Fruit fly (Drosophila melanogaster) whole organism, embryonic: Measurements from ENCODE around the gene Cwc25.

Source experiments
- Atf6 ChIP-seq: fragments of 200-800 bp; sonication (Bioruptor generic); IDR thresholded peaks from 2 replicates; pipeline ENCODE4 v1.3.6; 2022; ENCODE audit warnings: missing biosample characterization, missing genetic modification characterization
- Awh ChIP-seq: fragments of 200-800 bp; sonication (Bioruptor generic); IDR thresholded peaks from 2 replicates; pipeline ENCODE4, ENCODE4 v1.3.6; 2022; ENCODE audit warnings: missing biosample characterization, missing genetic modification characterization
- CG11093 ChIP-seq: fragments of 200-800 bp; sonication (Bioruptor generic); IDR thresholded peaks from 3 replicates; pipeline ENCODE4 v1.3.6; 2022; ENCODE audit warnings: missing biosample characterization, missing genetic modification characterization
- CG11456 ChIP-seq: fragments of 200-800 bp; sonication (Bioruptor generic); IDR thresholded peaks from 3 replicates; pipeline ENCODE4 v1.3.6; 2022; ENCODE audit warnings: missing biosample characterization, missing genetic modification characterization
- CG11504 ChIP-seq: fragments of 200-800 bp; sonication (Bioruptor generic); optimal IDR thresholded peaks from 3 replicates; lab custom pipeline; 2019; ENCODE audit warnings: missing biosample characterization, mild to moderate bottlenecking, missing genetic modification characterization, moderate library complexity
- CG12071 ChIP-seq: fragments of 200-800 bp; sonication (Bioruptor generic); optimal IDR thresholded peaks from 3 replicates; lab custom pipeline; 2018; ENCODE audit warnings: missing biosample characterization, mild to moderate bottlenecking, missing genetic modification characterization
- CG15601 ChIP-seq: fragments of 200-800 bp; sonication (Bioruptor generic); optimal IDR thresholded peaks from 3 replicates; lab custom pipeline; 2019; ENCODE audit warnings: missing biosample characterization, mild to moderate bottlenecking, missing genetic modification characterization, moderate library complexity
- CG1647 ChIP-seq: fragments of 200-800 bp; sonication (Bioruptor generic); optimal IDR thresholded peaks from 3 replicates; lab custom pipeline; 2016; ENCODE audit warnings: missing biosample characterization, missing genetic modification characterization
- CG17568 ChIP-seq: fragments of 200-800 bp; sonication (Bioruptor generic); optimal IDR thresholded peaks from 2 replicates; lab custom pipeline; 2018; ENCODE audit warnings: missing biosample characterization, mild to moderate bottlenecking, missing genetic modification characterization, moderate library complexity
- CG2712 ChIP-seq: fragments of 200-800 bp; optimal IDR thresholded peaks from 3 replicates; lab custom pipeline; 2019; ENCODE audit warnings: missing biosample characterization, mild to moderate bottlenecking, missing genetic modification characterization, moderate library complexity
- CG31388 ChIP-seq: fragments of 200-800 bp; sonication (Bioruptor generic); optimal IDR thresholded peaks from 2 replicates; lab custom pipeline; 2016; ENCODE audit warnings: missing biosample characterization, missing genetic modification characterization
- CG5245 ChIP-seq: fragments of 200-800 bp; sonication (Bioruptor generic); optimal IDR thresholded peaks from 3 replicates; lab custom pipeline; 2016; ENCODE audit warnings: missing biosample characterization, missing genetic modification characterization
- CG7357 ChIP-seq: fragments of 200-800 bp; sonication (Bioruptor generic); IDR thresholded peaks from 3 replicates; pipeline ENCODE4 v1.3.6; 2022; ENCODE audit warnings: missing biosample characterization, missing genetic modification characterization
- CG7963 ChIP-seq: fragments of 200-800 bp; sonication (Bioruptor generic); IDR thresholded peaks from 3 replicates; pipeline ENCODE4 v1.3.6; 2022; ENCODE audit warnings: missing biosample characterization, missing genetic modification characterization; ENCODE audit not compliant: partially characterized antibody
- Dp ChIP-seq: fragments of 200-800 bp; sonication (Bioruptor generic); optimal IDR thresholded peaks from 2 replicates; lab custom pipeline; 2018; ENCODE audit warnings: missing biosample characterization, mild to moderate bottlenecking, missing genetic modification characterization, moderate library complexity
- H15 ChIP-seq: fragments of 200-800 bp; sonication (Bioruptor generic); IDR thresholded peaks from 3 replicates; pipeline ENCODE4 v1.3.6; 2022; ENCODE audit warnings: missing biosample characterization, missing genetic modification characterization
- NC2α ChIP-seq: fragments of 200-800 bp; sonication (Bioruptor generic); optimal IDR thresholded peaks from 2 replicates; lab custom pipeline; 2016; ENCODE audit warnings: missing biosample characterization, missing genetic modification characterization
- NFAT ChIP-seq: fragments of 200-800 bp; sonication (Bioruptor generic); IDR thresholded peaks from 2 replicates; pipeline ENCODE4 v1.3.6; 2022; ENCODE audit warnings: missing biosample characterization, missing genetic modification characterization
- NfI ChIP-seq: fragments of 200-800 bp; sonication (Bioruptor generic); optimal IDR thresholded peaks from 3 replicates; lab custom pipeline; 2018; ENCODE audit warnings: missing biosample characterization, mild to moderate bottlenecking, missing genetic modification characterization, moderate library complexity
- Sox100B ChIP-seq: fragments of 200-800 bp; sonication (Bioruptor generic); optimal IDR thresholded peaks from 3 replicates; lab custom pipeline; 2018; ENCODE audit warnings: missing biosample characterization, mild to moderate bottlenecking, missing genetic modification characterization
- Tbp ChIP-seq: fragments of >200 bp; optimal IDR thresholded peaks from 2 replicates; lab custom pipeline; 2018; ENCODE audit warnings: missing biosample characterization, missing genetic modification characterization
- Xbp1 ChIP-seq: fragments of 200-800 bp; sonication (Bioruptor generic); optimal IDR thresholded peaks from 3 replicates; lab custom pipeline; 2016; ENCODE audit warnings: missing biosample characterization, mild to moderate bottlenecking, missing genetic modification characterization
- ab ChIP-seq: fragments of 200-800 bp; sonication (Bioruptor generic); optimal IDR thresholded peaks from 2 replicates; lab custom pipeline; 2016; ENCODE audit warnings: missing biosample characterization, missing genetic modification characterization
- ac ChIP-seq: fragments of 200-800 bp; sonication (Bioruptor generic); optimal IDR thresholded peaks from 3 replicates; lab custom pipeline; 2017; ENCODE audit warnings: missing biosample characterization, mild to moderate bottlenecking, missing genetic modification characterization
- al ChIP-seq: fragments of 200-800 bp; sonication (Bioruptor generic); IDR thresholded peaks from 2 replicates; pipeline ENCODE4 v1.3.6; 2022; ENCODE audit warnings: missing biosample characterization, missing genetic modification characterization
- ara ChIP-seq: fragments of 200-800 bp; sonication (Bioruptor generic); IDR thresholded peaks from 2 replicates; pipeline ENCODE4 v1.3.6; 2022; ENCODE audit warnings: missing biosample characterization, missing genetic modification characterization
- btn ChIP-seq: fragments of 200-800 bp; sonication (Bioruptor generic); optimal IDR thresholded peaks from 2 replicates; lab custom pipeline; 2016; ENCODE audit warnings: missing biosample characterization, missing genetic modification characterization
- cg ChIP-seq: fragments of 200-800 bp; sonication (Bioruptor generic); optimal IDR thresholded peaks from 3 replicates; lab custom pipeline; 2019; ENCODE audit warnings: missing biosample characterization, mild to moderate bottlenecking, missing genetic modification characterization, moderate library complexity
- croc ChIP-seq: fragments of 200-800 bp; sonication (Bioruptor generic); conservative IDR thresholded peaks from 3 replicates; pipeline ENCODE4 v1.3.6; 2022; ENCODE audit warnings: missing biosample characterization, missing genetic modification characterization
- dm ChIP-seq: fragments of 200-800 bp; sonication (Bioruptor generic); optimal IDR thresholded peaks from 3 replicates; lab custom pipeline; 2016; ENCODE audit warnings: missing biosample characterization, missing genetic modification characterization
- dpn ChIP-seq, 2 experiments: fragments of 200-800 bp; sonication (Bioruptor generic); optimal IDR thresholded peaks; 3 replicates each; lab custom pipeline; 2016; ENCODE audit warnings: missing biosample characterization in 2 of 2, missing genetic modification characterization in 2 of 2
- eyg ChIP-seq: fragments of 200-800 bp; sonication (Bioruptor generic); optimal IDR thresholded peaks from 3 replicates; lab custom pipeline; 2016; ENCODE audit warnings: missing biosample characterization, missing genetic modification characterization
- ftz-f1 ChIP-seq: fragments of 200-800 bp; sonication (Bioruptor generic); optimal IDR thresholded peaks from 2 replicates; lab custom pipeline; 2016; ENCODE audit warnings: missing biosample characterization, missing genetic modification characterization
- gce ChIP-seq: fragments of 200-800 bp; sonication (Bioruptor generic); IDR thresholded peaks from 3 replicates; pipeline ENCODE4 v1.3.6; 2022; ENCODE audit warnings: missing biosample characterization, missing genetic modification characterization
- grn ChIP-seq: fragments of 200-800 bp; sonication (Bioruptor generic); optimal IDR thresholded peaks from 3 replicates; lab custom pipeline; 2017; ENCODE audit warnings: missing biosample characterization, missing genetic modification characterization
- gsb ChIP-seq: fragments of 200-800 bp; sonication (Bioruptor generic); IDR thresholded peaks from 2 replicates; pipeline ENCODE4 v1.3.6; 2022; ENCODE audit warnings: missing biosample characterization, missing genetic modification characterization
- gt ChIP-seq: fragments of 200-800 bp; sonication (Bioruptor generic); IDR thresholded peaks from 2 replicates; pipeline ENCODE4 v1.3.6; 2022; ENCODE audit warnings: missing biosample characterization, missing genetic modification characterization
- oc ChIP-seq: fragments of 200-800 bp; sonication (Bioruptor generic); optimal IDR thresholded peaks from 2 replicates; lab custom pipeline; 2018; ENCODE audit warnings: missing biosample characterization, mild to moderate bottlenecking, missing genetic modification characterization, moderate library complexity
- p53 ChIP-seq: fragments of 200-800 bp; sonication (Bioruptor generic); optimal IDR thresholded peaks from 2 replicates; lab custom pipeline; 2016; ENCODE audit warnings: missing biosample characterization, missing genetic modification characterization
- pita ChIP-seq: fragments of 200-800 bp; sonication (Bioruptor generic); optimal IDR thresholded peaks from 2 replicates; lab custom pipeline; 2017; ENCODE audit warnings: missing biosample characterization, mild to moderate bottlenecking, missing genetic modification characterization
- scrt ChIP-seq: fragments of 200-800 bp; sonication (Bioruptor generic); optimal IDR thresholded peaks from 2 replicates; lab custom pipeline; 2018; ENCODE audit warnings: missing biosample characterization, mild to moderate bottlenecking, missing genetic modification characterization, moderate library complexity
- sens ChIP-seq: fragments of 200-800 bp; sonication (Bioruptor generic); peaks from one replicate; lab custom pipeline; 2016; ENCODE audit warnings: missing biosample characterization, missing genetic modification characterization
- so ChIP-seq: fragments of 200-800 bp; sonication (Bioruptor generic); IDR thresholded peaks from 3 replicates; pipeline ENCODE4 v1.3.6; 2022; ENCODE audit warnings: missing biosample characterization, missing genetic modification characterization
- trh ChIP-seq: fragments of 200-800 bp; sonication (Bioruptor generic); optimal IDR thresholded peaks from 2 replicates; lab custom pipeline; 2016; ENCODE audit warnings: missing biosample characterization, missing genetic modification characterization
- vfl ChIP-seq: fragments of 200-800 bp; sonication (Bioruptor generic); optimal IDR thresholded peaks from 2 replicates; lab custom pipeline; 2016; ENCODE audit warnings: missing biosample characterization, missing genetic modification characterization
- vvl ChIP-seq: fragments of 200-800 bp; sonication (Bioruptor generic); IDR thresholded peaks from 2 replicates; pipeline ENCODE4 v1.3.6; 2022; ENCODE audit warnings: missing biosample characterization, missing genetic modification characterization
- z ChIP-seq: fragments of 200-800 bp; sonication (Bioruptor generic); IDR thresholded peaks from 3 replicates; pipeline ENCODE4 v1.3.6; 2022; ENCODE audit warnings: missing biosample characterization, missing genetic modification characterization

Gene Cwc25

dm6 chr2L:2750337-2751084, 5.6 kb downstream of the Cwc25 start (continued):
- TF ChIP-seq Xbp1 (GFP tag; lab: Kevin White, UChicago) = peak; percentile 74
- TF ChIP-seq gce (GFP tag; lab: Robert Waterston, UW) = no peak
- peak; percentile 19 for TF ChIP-seq NC2α (GFP tag; lab: Kevin White, UChicago)
- no peak for TF ChIP-seq ftz-f1
- peak; percentile 78 for TF ChIP-seq grn
- no peak for TF ChIP-seq H15 (GFP tag; lab: Robert Waterston, UW)
- no peak for TF ChIP-seq vvl (GFP tag; lab: Robert Waterston, UW)
- TF ChIP-seq oc = peak; percentile 75
- peak; percentile 94 for TF ChIP-seq sens
- TF ChIP-seq CG15601 (tag; lab: Kevin White, UChicago) = peak; percentile 68
- no peak for TF ChIP-seq CG7963 (GFP tag; lab: Robert Waterston, UW)
- TF ChIP-seq cg (GFP tag; lab: Kevin White, UChicago) = no peak
- TF ChIP-seq z (GFP tag; lab: Robert Waterston, UW) = no peak
- no peak for TF ChIP-seq al (GFP tag; lab: Robert Waterston, UW)
- TF ChIP-seq NfI = peak; percentile 70
- TF ChIP-seq dpn (GFP tag; optimal IDR thresholded peaks at IDR 0.05; lab: Kevin White, UChicago) = peak; percentile 85 to 87
- peak; percentile 81 for TF ChIP-seq Sox100B
- peak; percentile 87 for TF ChIP-seq CG2712 (tag; lab: Kevin White, UChicago)
- TF ChIP-seq gsb (GFP tag; lab: Robert Waterston, UW) = no peak
- TF ChIP-seq eyg (GFP tag; lab: Kevin White, UChicago) = no peak
- peak; percentile 0 for TF ChIP-seq Dp (GFP tag; lab: Kevin White, UChicago)
- peak; percentile 32 for TF ChIP-seq ab
- peak; percentile 84 for TF ChIP-seq CG11504 (tag; lab: Kevin White, UChicago)
- peak; percentile 80 for TF ChIP-seq CG17568
- peak; percentile 74 for TF ChIP-seq CG7357
- no peak for TF ChIP-seq Awh
- TF ChIP-seq so = no peak
- peak; percentile 80 for TF ChIP-seq btn (GFP tag; lab: Kevin White, UChicago)
- TF ChIP-seq ac (GFP tag; lab: Kevin White, UChicago) = peak; percentile 31
- TF ChIP-seq CG5245 (GFP tag; lab: Kevin White, UChicago) = peak; percentile 63
- no peak for TF ChIP-seq Tbp (GFP tag; lab: Kevin White, UChicago)
- TF ChIP-seq CG1647 (GFP tag; lab: Kevin White, UChicago) = peak; percentile 77
- peak; percentile 44 for TF ChIP-seq dm (GFP tag; lab: Kevin White, UChicago)
- peak; percentile 42; the same call in 2 of the 3 replicates for TF ChIP-seq croc (GFP tag; lab: Robert Waterston, UW)
- TF ChIP-seq vfl = peak; percentile 57
- peak; percentile 83 for TF ChIP-seq CG12071
- no peak for TF ChIP-seq CG11456 (GFP tag; lab: Robert Waterston, UW)
- no peak for TF ChIP-seq NFAT
- TF ChIP-seq CG31388 (GFP tag; lab: Kevin White, UChicago) = no peak
- TF ChIP-seq Atf6 (GFP tag; lab: Robert Waterston, UW) = no peak
- TF ChIP-seq pita (GFP tag; lab: Kevin White, UChicago) = no peak
- TF ChIP-seq ara (GFP tag; lab: Robert Waterston, UW) = no peak
- peak; percentile 78 for TF ChIP-seq scrt
- TF ChIP-seq p53 = no peak
- TF ChIP-seq trh (GFP tag; lab: Kevin White, UChicago) = peak; percentile 16
- TF ChIP-seq gt (GFP tag; lab: Robert Waterston, UW) = no peak
- TF ChIP-seq CG11093 (GFP tag; lab: Robert Waterston, UW) = peak; percentile 81; the same call in 2 of the 3 replicates
